Fruit fly (Drosophila melanogaster) whole organism, prepupa: Measurements from ENCODE around the gene Galphai.

ENCODE experiments used
- CG15336 ChIP-seq: fragments of 200-800 bp; sonication (Bioruptor generic); IDR thresholded peaks from 2 replicates; pipeline ENCODE4 v1.3.6; 2022; ENCODE audit warnings: missing biosample characterization, missing genetic modification characterization
- CG3032 ChIP-seq: fragments of 200-800 bp; optimal IDR thresholded peaks from 2 replicates; lab custom pipeline; 2019; ENCODE audit warnings: missing biosample characterization, mild to moderate bottlenecking, missing genetic modification characterization, moderate library complexity
- CG34406 ChIP-seq: fragments of 200-800 bp; sonication (Bioruptor generic); optimal IDR thresholded peaks from 3 replicates; lab custom pipeline; 2016; ENCODE audit warnings: missing biosample characterization, missing genetic modification characterization
- CG3919 ChIP-seq: fragments of 200-800 bp; sonication (Bioruptor generic); optimal IDR thresholded peaks from 3 replicates; lab custom pipeline; 2016; ENCODE audit warnings: missing biosample characterization, missing genetic modification characterization
- CG6854 ChIP-seq: fragments of 200-800 bp; sonication (Bioruptor generic); optimal IDR thresholded peaks from 2 replicates; lab custom pipeline; 2017; ENCODE audit warnings: missing biosample characterization, mild to moderate bottlenecking, missing genetic modification characterization
- CG8319 ChIP-seq: fragments of 200-800 bp; sonication (Bioruptor generic); optimal IDR thresholded peaks from 3 replicates; lab custom pipeline; 2016; ENCODE audit warnings: missing biosample characterization, missing genetic modification characterization
- CG8632 ChIP-seq: fragments of 200-800 bp; sonication (Bioruptor generic); optimal IDR thresholded peaks from 3 replicates; lab custom pipeline; 2016; ENCODE audit warnings: missing biosample characterization, missing genetic modification characterization
- Eip75B ChIP-seq: fragments of 200-800 bp; sonication (Bioruptor generic); optimal IDR thresholded peaks from 3 replicates; lab custom pipeline; 2016; ENCODE audit warnings: missing biosample characterization, missing genetic modification characterization
- Eip93F ChIP-seq: fragments of 200-800 bp; sonication (Bioruptor generic); optimal IDR thresholded peaks from 2 replicates; lab custom pipeline; 2016; ENCODE audit warnings: missing biosample characterization, mild to moderate bottlenecking, missing genetic modification characterization
- eg ChIP-seq: fragments of 200-800 bp; sonication (Bioruptor generic); IDR thresholded peaks from 3 replicates; pipeline ENCODE4 v1.3.6; 2022; ENCODE audit warnings: missing biosample characterization, missing genetic modification characterization
- svp ChIP-seq: fragments of 200-800 bp; sonication (Bioruptor generic); peaks from one replicate; lab custom pipeline; 2016; ENCODE audit warnings: missing biosample characterization, missing genetic modification characterization

DNA sequence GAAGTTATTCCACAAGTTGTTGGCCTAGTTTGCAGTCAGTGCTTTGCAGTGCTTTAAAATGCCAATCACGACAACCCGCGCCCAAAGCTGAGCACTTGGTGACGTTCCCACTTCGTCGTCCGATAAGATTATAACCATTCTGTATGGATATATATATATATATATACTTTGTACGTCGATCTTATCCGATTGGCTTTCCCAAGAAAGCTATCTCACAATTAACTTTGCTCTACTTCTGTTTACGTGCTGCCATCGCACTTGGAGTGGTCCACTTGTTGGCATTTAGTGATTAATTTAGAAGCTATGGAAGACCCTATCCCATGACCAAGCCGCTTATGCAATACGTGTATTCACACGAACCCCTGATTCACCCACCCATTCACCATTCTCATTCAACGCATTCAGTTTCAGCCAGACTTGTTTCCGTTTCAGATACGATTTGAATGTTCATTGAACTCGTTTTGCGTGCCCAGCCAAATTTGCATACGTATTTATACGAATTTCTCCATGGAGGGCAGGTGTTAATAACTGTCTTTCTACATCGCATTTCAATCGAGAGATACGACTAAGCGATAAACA is 17.8 kb downstream of the Galphai start:
- TF ChIP-seq CG15336 (GFP tag; lab: Robert Waterston, UW), result no peak
- no peak for TF ChIP-seq CG3919 (GFP tag; lab: Kevin White, UChicago)
- no peak for TF ChIP-seq Eip93F
- TF ChIP-seq Eip75B (GFP tag; lab: Kevin White, UChicago), result no peak
- TF ChIP-seq eg (GFP tag; lab: Robert Waterston, UW), result no peak
- TF ChIP-seq CG8319, result no peak
- TF ChIP-seq CG3032, result no peak
- no peak for TF ChIP-seq CG8632 (GFP tag; lab: Kevin White, UChicago)
- TF ChIP-seq svp (GFP tag; lab: Kevin White, UChicago), result no peak
- TF ChIP-seq CG6854 (GFP tag; lab: Kevin White, UChicago), result no peak
- no peak for TF ChIP-seq CG34406 (GFP tag; lab: Kevin White, UChicago)
